Worm (Caenorhabditis elegans) whole organism, early embryonic: Measurements from ENCODE around the gene C09E7.10.

Experiments used
- B0310.2 ChIP-seq: sonication (generic microtip); optimal IDR thresholded peaks from 2 replicates; lab custom pipeline; 2016; ENCODE audit warnings: mild to moderate bottlenecking, missing genetic modification characterization, missing compliant biosample characterization
- F13C5.2 ChIP-seq: sonication (generic microtip); optimal IDR thresholded peaks from 2 replicates; lab custom pipeline; 2017; ENCODE audit warnings: mild to moderate bottlenecking, missing genetic modification characterization, inconsistent platforms, missing compliant biosample characterization
- ama-1 ChIP-seq: fragments of 150-350 bp; optimal IDR thresholded peaks from 2 replicates; lab custom pipeline; 2014
- ceh-13 ChIP-seq: fragments of 200-800 bp; sonication (Bioruptor generic); optimal IDR thresholded peaks from 2 replicates; lab custom pipeline; 2018; ENCODE audit warnings: mild to moderate bottlenecking, missing genetic modification characterization, missing compliant biosample characterization
- hmbx-1 ChIP-seq: sonication (generic microtip); optimal IDR thresholded peaks from 2 replicates; lab custom pipeline; 2016; ENCODE audit warnings: mild to moderate bottlenecking, missing genetic modification characterization, missing compliant biosample characterization
- hmg-4 ChIP-seq: fragments of 200-800 bp; sonication (Bioruptor generic); optimal IDR thresholded peaks from 2 replicates; lab custom pipeline; 2018; ENCODE audit warnings: mild to moderate bottlenecking, missing genetic modification characterization, missing compliant biosample characterization
- hnd-1 ChIP-seq: sonication (generic microtip); optimal IDR thresholded peaks from 2 replicates; lab custom pipeline; 2016; ENCODE audit warnings: missing genetic modification characterization, missing compliant biosample characterization
- tbx-11 ChIP-seq: fragments of 200-800 bp; sonication (Bioruptor generic); IDR thresholded peaks from 2 replicates; pipeline ENCODE4 v1.3.6; 2022; ENCODE audit warnings: missing genetic modification characterization, missing compliant biosample characterization
- tbx-37 ChIP-seq: fragments of 200-800 bp; sonication (Bioruptor generic); conservative IDR thresholded peaks from 2 replicates; pipeline ENCODE4 v1.3.6; 2022; ENCODE audit warnings: missing genetic modification reagents, missing genetic modification characterization, missing compliant biosample characterization

- TF ChIP-seq ceh-13 (GFP tag; lab: Kevin White, UChicago) (no peak), ama-1 (no peak), tbx-11 (no peak), tbx-37 (GFP tag; lab: Robert Waterston, UW) (no peak), F13C5.2 (tag; lab: Kevin White, UChicago) (no peak), hmg-4 (GFP tag; lab: Kevin White, UChicago) (no peak), B0310.2 (tag; lab: Kevin White, UChicago) (no peak), hnd-1 (tag; lab: Kevin White, UChicago) (no peak), hmbx-1 (tag; lab: Kevin White, UChicago) (no peak)
Observed at ce11 chrIII:6478256-6479004, 41.4 kb downstream of the C09E7.10 start, which contains the start of gene zip-8.
